Fruit fly (Drosophila melanogaster) whole organism, embryonic: ENCODE data around the gene Tps1.

ENCODE experiments used
- Antp ChIP-seq: fragments of 200-800 bp; sonication (Bioruptor generic); optimal IDR thresholded peaks from 3 replicates; lab custom pipeline; 2016; ENCODE audit warnings: missing biosample characterization, missing genetic modification characterization
- CG10543 ChIP-seq: fragments of 200-800 bp; sonication (Bioruptor generic); optimal IDR thresholded peaks from 3 replicates; lab custom pipeline; 2017; ENCODE audit warnings: missing biosample characterization, mild to moderate bottlenecking, missing genetic modification characterization, moderate library complexity
- CG10565 ChIP-seq: fragments of 200-800 bp; sonication (Bioruptor generic); optimal IDR thresholded peaks from 3 replicates; lab custom pipeline; 2016; ENCODE audit warnings: missing biosample characterization, mild to moderate bottlenecking, missing genetic modification characterization
- CG12104 ChIP-seq: fragments of 200-800 bp; sonication (Bioruptor generic); optimal IDR thresholded peaks from 3 replicates; lab custom pipeline; 2016; ENCODE audit warnings: missing biosample characterization, missing genetic modification characterization
- CG12391 ChIP-seq: fragments of 200-800 bp; sonication (Bioruptor generic); optimal IDR thresholded peaks from 3 replicates; lab custom pipeline; 2018; ENCODE audit warnings: missing biosample characterization, mild to moderate bottlenecking, missing genetic modification characterization, moderate library complexity
- CG12744 ChIP-seq: fragments of 200-800 bp; sonication (Bioruptor generic); optimal IDR thresholded peaks from 2 replicates; lab custom pipeline; 2016; ENCODE audit warnings: missing biosample characterization, missing genetic modification characterization
- CG15601 ChIP-seq: fragments of 200-800 bp; sonication (Bioruptor generic); optimal IDR thresholded peaks from 3 replicates; lab custom pipeline; 2019; ENCODE audit warnings: missing biosample characterization, mild to moderate bottlenecking, missing genetic modification characterization, moderate library complexity
- CG1602 ChIP-seq: fragments of 200-800 bp; sonication (Bioruptor generic); optimal IDR thresholded peaks from 3 replicates; lab custom pipeline; 2016; ENCODE audit warnings: missing biosample characterization, missing genetic modification characterization
- CG18011 ChIP-seq: fragments of 200-800 bp; sonication (Bioruptor generic); optimal IDR thresholded peaks from 2 replicates; lab custom pipeline; 2017; ENCODE audit warnings: missing biosample characterization, missing genetic modification characterization, mild to moderate bottlenecking, moderate library complexity, missing genotype
- CG18764 ChIP-seq: fragments of 200-800 bp; sonication (Bioruptor generic); optimal IDR thresholded peaks from 3 replicates; lab custom pipeline; 2016; ENCODE audit warnings: missing biosample characterization, missing genetic modification characterization
- CG30431 ChIP-seq: fragments of 200-800 bp; sonication (Bioruptor generic); optimal IDR thresholded peaks from 2 replicates; lab custom pipeline; 2017; ENCODE audit warnings: missing biosample characterization, missing genetic modification characterization
- CG34376 ChIP-seq: fragments of 200-800 bp; sonication (Bioruptor generic); optimal IDR thresholded peaks from 2 replicates; lab custom pipeline; 2018; ENCODE audit warnings: missing biosample characterization, mild to moderate bottlenecking, missing genetic modification characterization
- CG3995 ChIP-seq: fragments of 200-800 bp; sonication (Bioruptor generic); optimal IDR thresholded peaks from 3 replicates; lab custom pipeline; 2016; ENCODE audit warnings: missing biosample characterization, missing genetic modification characterization
- CG5180 ChIP-seq: fragments of 200-800 bp; sonication (Bioruptor generic); optimal IDR thresholded peaks from 3 replicates; lab custom pipeline; 2017; ENCODE audit warnings: missing biosample characterization, missing genetic modification characterization, mild to moderate bottlenecking, moderate library complexity, missing genetic modification reagents
- CG7839 ChIP-seq: fragments of 200-800 bp; sonication (Bioruptor generic); optimal IDR thresholded peaks from 3 replicates; lab custom pipeline; 2018; ENCODE audit warnings: missing biosample characterization, mild to moderate bottlenecking, missing genetic modification characterization, moderate library complexity
- CG8281 ChIP-seq: fragments of 200-800 bp; sonication (Bioruptor generic); optimal IDR thresholded peaks from 2 replicates; lab custom pipeline; 2018; ENCODE audit warnings: missing biosample characterization, mild to moderate bottlenecking, missing genetic modification characterization, moderate library complexity
- CG9437 ChIP-seq: fragments of 200-800 bp; sonication (Bioruptor generic); optimal IDR thresholded peaks from 2 replicates; lab custom pipeline; 2018; ENCODE audit warnings: missing biosample characterization, mild to moderate bottlenecking, missing genetic modification characterization
- CG9797 ChIP-seq: fragments of 200-800 bp; sonication (Bioruptor generic); optimal IDR thresholded peaks from 3 replicates; lab custom pipeline; 2018; ENCODE audit warnings: missing biosample characterization, mild to moderate bottlenecking, missing genetic modification characterization
- Camta ChIP-seq: fragments of 200-800 bp; sonication (Bioruptor generic); optimal IDR thresholded peaks from 2 replicates; lab custom pipeline; 2016; ENCODE audit warnings: missing biosample characterization, missing genetic modification characterization
- Doc3 ChIP-seq: fragments of 200-800 bp; sonication (Bioruptor generic); IDR thresholded peaks from 3 replicates; pipeline ENCODE4 v1.3.6; 2022; ENCODE audit warnings: missing biosample characterization, missing genetic modification characterization; ENCODE audit not compliant: partially characterized antibody
- Elba2 ChIP-seq: fragments of 200-800 bp; sonication (Bioruptor generic); optimal IDR thresholded peaks from 3 replicates; lab custom pipeline; 2016; ENCODE audit warnings: missing biosample characterization, missing genetic modification characterization
- Gsc ChIP-seq: fragments of 200-800 bp; sonication (Bioruptor generic); IDR thresholded peaks from 2 replicates; pipeline ENCODE4 v1.3.6; 2022; ENCODE audit warnings: missing biosample characterization, missing genetic modification characterization
- HmgD ChIP-seq: fragments of 200-800 bp; sonication (Bioruptor generic); optimal IDR thresholded peaks from 3 replicates; lab custom pipeline; 2016; ENCODE audit warnings: missing biosample characterization, missing genetic modification characterization
- Sox100B ChIP-seq: fragments of 200-800 bp; sonication (Bioruptor generic); optimal IDR thresholded peaks from 3 replicates; lab custom pipeline; 2018; ENCODE audit warnings: missing biosample characterization, mild to moderate bottlenecking, missing genetic modification characterization
- Spps ChIP-seq: fragments of 200-800 bp; sonication (Bioruptor generic); optimal IDR thresholded peaks from 2 replicates; lab custom pipeline; 2018; ENCODE audit warnings: missing biosample characterization, mild to moderate bottlenecking, missing genetic modification characterization
- aop ChIP-seq: fragments of 200-800 bp; sonication (Bioruptor generic); IDR thresholded peaks from 2 replicates; pipeline ENCODE4 v1.3.6; 2022; ENCODE audit warnings: missing biosample characterization, missing genetic modification characterization
- ara ChIP-seq: fragments of 200-800 bp; sonication (Bioruptor generic); IDR thresholded peaks from 2 replicates; pipeline ENCODE4 v1.3.6; 2022; ENCODE audit warnings: missing biosample characterization, missing genetic modification characterization
- bab2 ChIP-seq: fragments of 200-800 bp; sonication (Bioruptor generic); optimal IDR thresholded peaks from 2 replicates; lab custom pipeline; 2016; ENCODE audit warnings: missing biosample characterization, missing genetic modification characterization
- btn ChIP-seq: fragments of 200-800 bp; sonication (Bioruptor generic); optimal IDR thresholded peaks from 2 replicates; lab custom pipeline; 2016; ENCODE audit warnings: missing biosample characterization, missing genetic modification characterization
- chinmo ChIP-seq: fragments of 200-800 bp; sonication (Bioruptor generic); IDR thresholded peaks from 4 replicates; pipeline ENCODE4 v1.3.6; 2022; ENCODE audit warnings: missing biosample characterization, missing genetic modification characterization; ENCODE audit not compliant: partially characterized antibody
- danr ChIP-seq: fragments of 200-800 bp; sonication (Bioruptor generic); IDR thresholded peaks from 2 replicates; pipeline ENCODE4 v1.3.6; 2022; ENCODE audit warnings: missing biosample characterization, missing genetic modification characterization
- dimm ChIP-seq: fragments of 200-800 bp; sonication (Bioruptor generic); IDR thresholded peaks from 2 replicates; pipeline ENCODE4 v1.3.6; 2022; ENCODE audit warnings: missing biosample characterization, missing genetic modification characterization
- gsb-n ChIP-seq: fragments of 200-800 bp; sonication (Bioruptor generic); optimal IDR thresholded peaks from 3 replicates; lab custom pipeline; 2018; ENCODE audit warnings: missing biosample characterization, mild to moderate bottlenecking, missing genetic modification characterization
- kni ChIP-seq: fragments of 200-800 bp; sonication (Bioruptor generic); optimal IDR thresholded peaks from 3 replicates; lab custom pipeline; 2017; ENCODE audit warnings: mild to moderate bottlenecking, missing biosample characterization, missing genetic modification reagents, missing genetic modification characterization
- knrl ChIP-seq: fragments of 200-800 bp; sonication (Bioruptor generic); IDR thresholded peaks from 3 replicates; pipeline ENCODE4 v1.3.6; 2022; ENCODE audit warnings: missing biosample characterization, missing genetic modification characterization; ENCODE audit not compliant: partially characterized antibody
- lab ChIP-seq: fragments of 200-800 bp; sonication (Bioruptor generic); optimal IDR thresholded peaks from 3 replicates; lab custom pipeline; 2017; ENCODE audit warnings: missing biosample characterization, missing genetic modification characterization, mild to moderate bottlenecking, moderate library complexity, missing genetic modification reagents
- luna ChIP-seq: fragments of 200-800 bp; sonication (Bioruptor generic); optimal IDR thresholded peaks from 2 replicates; lab custom pipeline; 2016; ENCODE audit warnings: missing biosample characterization, missing genetic modification characterization
- nmo ChIP-seq: fragments of 200-800 bp; sonication (Bioruptor generic); optimal IDR thresholded peaks from 2 replicates; lab custom pipeline; 2018; ENCODE audit warnings: missing biosample characterization, mild to moderate bottlenecking, missing genetic modification characterization, moderate library complexity
- odd ChIP-seq: fragments of 200-800 bp; sonication (Bioruptor generic); optimal IDR thresholded peaks from 2 replicates; lab custom pipeline; 2017; ENCODE audit warnings: missing biosample characterization, mild to moderate bottlenecking, missing genetic modification characterization
- onecut ChIP-seq: fragments of 200-800 bp; sonication (Bioruptor generic); IDR thresholded peaks from 2 replicates; pipeline ENCODE4 v1.3.6; 2022; ENCODE audit warnings: missing biosample characterization, missing genetic modification characterization
- pita ChIP-seq: fragments of 200-800 bp; sonication (Bioruptor generic); optimal IDR thresholded peaks from 2 replicates; lab custom pipeline; 2017; ENCODE audit warnings: missing biosample characterization, mild to moderate bottlenecking, missing genetic modification characterization
- psq ChIP-seq: fragments of 200-800 bp; sonication (Bioruptor generic); optimal IDR thresholded peaks from 2 replicates; lab custom pipeline; 2017; ENCODE audit warnings: missing biosample characterization, missing genetic modification characterization
- sc ChIP-seq, 3 experiments: fragments of >200 bp in 2 of 3; fragments of 200-800 bp in 1 of 3; sonication (Bioruptor generic) in 1 of 3; optimal IDR thresholded peaks; 2 replicates in 2 of 3; 3 replicates in 1 of 3; lab custom pipeline; 2017; ENCODE audit warnings: mild to moderate bottlenecking in 1 of 3, missing biosample characterization in 1 of 3, missing genetic modification characterization in 1 of 3, missing genetic modification reagents in 1 of 3
- scrt ChIP-seq: fragments of 200-800 bp; sonication (Bioruptor generic); optimal IDR thresholded peaks from 2 replicates; lab custom pipeline; 2018; ENCODE audit warnings: missing biosample characterization, mild to moderate bottlenecking, missing genetic modification characterization, moderate library complexity
- slou ChIP-seq: fragments of 200-800 bp; sonication (Bioruptor generic); optimal IDR thresholded peaks from 3 replicates; lab custom pipeline; 2016; ENCODE audit warnings: missing biosample characterization, missing genetic modification characterization
- sug ChIP-seq: fragments of 200-800 bp; optimal IDR thresholded peaks from 2 replicates; lab custom pipeline; 2019; ENCODE audit warnings: missing biosample characterization, mild to moderate bottlenecking, missing genetic modification characterization, moderate library complexity
- unc-4 ChIP-seq: fragments of 200-800 bp; sonication (Bioruptor generic); IDR thresholded peaks from 2 replicates; pipeline ENCODE4 v1.3.6; 2022; ENCODE audit warnings: missing biosample characterization, missing genetic modification characterization; ENCODE audit not compliant: partially characterized antibody
- vvl ChIP-seq: fragments of 200-800 bp; sonication (Bioruptor generic); IDR thresholded peaks from 2 replicates; pipeline ENCODE4 v1.3.6; 2022; ENCODE audit warnings: missing biosample characterization, missing genetic modification characterization
- z ChIP-seq: fragments of 200-800 bp; sonication (Bioruptor generic); IDR thresholded peaks from 3 replicates; pipeline ENCODE4 v1.3.6; 2022; ENCODE audit warnings: missing biosample characterization, missing genetic modification characterization

Tps1 gene

DNA sequence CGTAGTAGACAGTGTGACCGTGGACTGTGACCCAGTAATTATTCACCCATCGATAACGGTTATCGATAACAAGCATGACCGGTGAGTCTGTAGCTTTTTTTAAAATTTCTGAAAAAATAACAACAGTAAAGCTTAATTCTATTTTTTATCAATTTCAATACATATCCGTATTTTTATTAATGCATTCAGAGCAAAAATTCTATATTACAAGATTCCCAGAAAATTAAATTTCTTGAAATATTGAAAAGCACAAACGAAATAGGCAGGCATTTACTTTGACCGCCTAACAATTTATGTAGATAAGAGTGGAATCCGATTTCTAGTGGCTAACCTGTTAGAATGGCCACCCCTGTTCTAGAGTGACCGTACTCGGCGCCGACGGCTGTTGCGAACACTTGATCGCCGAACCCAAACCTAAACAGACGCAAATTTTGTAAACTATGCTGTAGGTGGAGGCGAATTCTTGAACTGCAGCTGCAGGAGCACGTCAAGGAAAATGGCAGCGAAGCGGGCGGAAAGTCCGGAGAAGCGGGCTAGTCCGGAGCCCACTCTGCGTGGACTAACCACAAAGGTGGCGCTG, 5.8 kb downstream of the Tps1 start, which contains the start of gene CG3652 (continued):
- peak; percentile 46; the same call in 1 of the 2 replicates for TF ChIP-seq unc-4 (GFP tag; lab: Robert Waterston, UW)
- TF ChIP-seq CG18764 = no peak
- no peak for TF ChIP-seq kni
- no peak for TF ChIP-seq CG10565 (GFP tag; lab: Kevin White, UChicago)
- no peak for TF ChIP-seq scrt
- peak; percentile 47; the same call in 2 of the 3 replicates for TF ChIP-seq knrl (GFP tag; lab: Robert Waterston, UW)
- peak; percentile 77 for TF ChIP-seq CG3995 (GFP tag; lab: Kevin White, UChicago)
- TF ChIP-seq btn (GFP tag; lab: Kevin White, UChicago) = no peak
- TF ChIP-seq danr (GFP tag; lab: Robert Waterston, UW) = no peak
- TF ChIP-seq chinmo = 0 out of 4 replicates have a peak, but pooled peaks have one; percentile 21
- TF ChIP-seq sc (optimal IDR thresholded peaks at IDR 0.05; lab: Kevin White, UChicago) = no peak
- TF ChIP-seq sc (GFP tag; optimal IDR thresholded peaks at IDR 0.05; lab: Kevin White, UChicago) = no peak
- no peak for TF ChIP-seq dimm (GFP tag; lab: Robert Waterston, UW)
- no peak for TF ChIP-seq CG18011
- TF ChIP-seq Elba2 (GFP tag; lab: Kevin White, UChicago) = no peak
- no peak for TF ChIP-seq z (GFP tag; lab: Robert Waterston, UW)
- no peak for TF ChIP-seq CG8281 (tag; lab: Kevin White, UChicago)
- TF ChIP-seq CG10543 (GFP tag; lab: Kevin White, UChicago) = no peak
- TF ChIP-seq luna = no peak
- TF ChIP-seq psq (GFP tag; lab: Kevin White, UChicago) = no peak
- no peak for TF ChIP-seq CG12104
- TF ChIP-seq CG34376 (GFP tag; lab: Kevin White, UChicago) = no peak
- TF ChIP-seq CG9797 (GFP tag; lab: Kevin White, UChicago) = peak; percentile 78
- peak; percentile 27 for TF ChIP-seq HmgD (GFP tag; lab: Kevin White, UChicago)
- peak; percentile 48 for TF ChIP-seq vvl (GFP tag; lab: Robert Waterston, UW)
- no peak for TF ChIP-seq Spps (tag; lab: Kevin White, UChicago)
- TF ChIP-seq aop (GFP tag; lab: Robert Waterston, UW) = no peak
- no peak for TF ChIP-seq odd (GFP tag; lab: Kevin White, UChicago)
- TF ChIP-seq CG15601 (tag; lab: Kevin White, UChicago) = no peak
- no peak for TF ChIP-seq Gsc (GFP tag; lab: Robert Waterston, UW)
- no peak for TF ChIP-seq ara (GFP tag; lab: Robert Waterston, UW)
- no peak for TF ChIP-seq lab (GFP tag; lab: Kevin White, UChicago)
- TF ChIP-seq nmo = peak; percentile 61
- TF ChIP-seq Camta = no peak
- TF ChIP-seq CG9437 (GFP tag; lab: Kevin White, UChicago) = peak; percentile 42
- peak; percentile 23 for TF ChIP-seq bab2 (GFP tag; lab: Kevin White, UChicago)
- TF ChIP-seq sug (tag; lab: Kevin White, UChicago) = no peak
- peak; percentile 48 for TF ChIP-seq CG12391 (tag; lab: Kevin White, UChicago)
- peak; percentile 27 for TF ChIP-seq slou (GFP tag; lab: Kevin White, UChicago)
- no peak for TF ChIP-seq onecut
- no peak for TF ChIP-seq Antp (GFP tag; lab: Kevin White, UChicago)
- TF ChIP-seq gsb-n (tag; lab: Kevin White, UChicago) = no peak
- TF ChIP-seq CG30431 = no peak
- 0 out of 3 replicates have a peak, but pooled peaks have one; percentile 21 for TF ChIP-seq Doc3 (GFP tag; lab: Robert Waterston, UW)
- no peak for TF ChIP-seq CG5180 (GFP tag; lab: Kevin White, UChicago)
- no peak for TF ChIP-seq pita
- no peak for TF ChIP-seq CG1602 (GFP tag; lab: Kevin White, UChicago)
- TF ChIP-seq CG7839 = no peak
- TF ChIP-seq CG12744 = no peak
- TF ChIP-seq Sox100B = no peak
